Worm (Caenorhabditis elegans): ENCODE measurements around the gene fbxb-42.
"Not testable (repeated sequence)": the region's sequence is repeated elsewhere in the genome, so short reads cannot be mapped to it uniquely, and the experiment has no call there.

DNA sequence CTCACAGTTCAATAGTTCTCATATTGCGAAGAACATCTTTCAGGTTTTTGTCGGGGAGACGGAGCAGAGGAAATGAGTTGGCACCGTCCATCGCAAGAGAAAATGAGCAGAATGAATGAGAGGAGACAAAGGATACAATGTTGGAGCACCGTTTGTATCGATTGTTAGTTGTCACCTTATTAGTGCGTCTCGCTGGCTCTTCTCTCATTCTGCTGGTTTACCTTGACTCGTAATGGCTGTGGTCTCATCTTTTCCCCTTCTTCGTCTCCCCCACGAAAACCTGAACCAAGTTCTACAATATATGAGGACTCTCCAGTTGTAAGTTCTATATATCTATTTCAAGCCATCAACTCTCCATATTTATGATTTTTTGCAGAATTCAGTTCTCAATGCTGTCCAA is 18.8 kb downstream of the fbxb-42 start, which contains the start of the genes fbxb-54 and fbxb-50:
- TF ChIP-seq pax-1 (tag; optimal IDR thresholded peaks at IDR 0.05); fkh-10 (GFP tag; optimal IDR thresholded peaks at IDR 0.05); nhr-11 (tag; optimal IDR thresholded peaks at IDR 0.05); sdc-2 (tag; optimal IDR thresholded peaks at IDR 0.05); pha-4 (tag; optimal IDR thresholded peaks at IDR 0.05); ztf-16 (tag; optimal IDR thresholded peaks at IDR 0.05); gmeb-2 (tag; optimal IDR thresholded peaks at IDR 0.05); che-1 (tag; optimal IDR thresholded peaks at IDR 0.05); unc-55 (GFP tag; optimal IDR thresholded peaks at IDR 0.05); ahr-1 (tag; optimal IDR thresholded peaks at IDR 0.05); eyg-1 (tag; optimal IDR thresholded peaks at IDR 0.05); nhr-232 (tag; optimal IDR thresholded peaks at IDR 0.05); ama-1 (optimal IDR thresholded peaks at IDR 0.05); pqm-1 (tag; optimal IDR thresholded peaks at IDR 0.05): not testable (repeated sequence)

Measured in whole organism, late embryonic.